Fruit fly (Drosophila melanogaster) whole organism, embryonic: ENCODE results near the gene CG11905.
A peak's percentile ranks its signal among the peaks of the same experiment; 100 is the strongest.

Source experiments
- Abd-B ChIP-seq: fragments of 200-800 bp; sonication (Bioruptor generic); optimal IDR thresholded peaks from 2 replicates; lab custom pipeline; 2018; ENCODE audit warnings: missing biosample characterization, mild to moderate bottlenecking, missing genetic modification characterization, moderate library complexity
- Ada2b ChIP-seq: fragments of 200-800 bp; sonication (Bioruptor generic); IDR thresholded peaks from 2 replicates; pipeline ENCODE4 v1.3.6; 2022; ENCODE audit warnings: missing biosample characterization, missing genetic modification characterization
- B-H1 ChIP-seq: fragments of 200-800 bp; sonication (Bioruptor generic); IDR thresholded peaks from 3 replicates; pipeline ENCODE4 v1.3.6; 2022; ENCODE audit warnings: missing biosample characterization, missing genetic modification characterization
- CG10462 ChIP-seq: fragments of 200-800 bp; sonication (Bioruptor generic); optimal IDR thresholded peaks from 2 replicates; lab custom pipeline; 2016; ENCODE audit warnings: missing biosample characterization, missing genetic modification characterization
- CG11085 ChIP-seq: fragments of 200-800 bp; sonication (Bioruptor generic); IDR thresholded peaks from 2 replicates; pipeline ENCODE4 v1.3.6; 2022; ENCODE audit warnings: missing biosample characterization, missing genetic modification characterization
- CG12391 ChIP-seq: fragments of 200-800 bp; sonication (Bioruptor generic); optimal IDR thresholded peaks from 3 replicates; lab custom pipeline; 2018; ENCODE audit warnings: missing biosample characterization, mild to moderate bottlenecking, missing genetic modification characterization, moderate library complexity
- CG13775 ChIP-seq: fragments of 200-800 bp; sonication (Bioruptor generic); optimal IDR thresholded peaks from 3 replicates; lab custom pipeline; 2017; ENCODE audit warnings: missing biosample characterization, mild to moderate bottlenecking, missing genetic modification characterization
- CG14014 ChIP-seq: fragments of 200-800 bp; sonication (Bioruptor generic); IDR thresholded peaks from 2 replicates; pipeline ENCODE4 v1.3.6; 2022; ENCODE audit warnings: missing biosample characterization, missing genetic modification characterization
- CG15269 ChIP-seq: fragments of 200-800 bp; sonication (Bioruptor generic); optimal IDR thresholded peaks from 2 replicates; lab custom pipeline; 2018; ENCODE audit warnings: missing biosample characterization, mild to moderate bottlenecking, missing genetic modification characterization, moderate library complexity
- CG15601 ChIP-seq: fragments of 200-800 bp; sonication (Bioruptor generic); optimal IDR thresholded peaks from 3 replicates; lab custom pipeline; 2019; ENCODE audit warnings: missing biosample characterization, mild to moderate bottlenecking, missing genetic modification characterization, moderate library complexity
- CG16815 ChIP-seq: fragments of 200-800 bp; sonication (Bioruptor generic); optimal IDR thresholded peaks from 3 replicates; lab custom pipeline; 2017; ENCODE audit warnings: missing biosample characterization, mild to moderate bottlenecking, missing genetic modification characterization
- CG18619 ChIP-seq: fragments of 200-800 bp; sonication (Bioruptor generic); optimal IDR thresholded peaks from 3 replicates; lab custom pipeline; 2017; ENCODE audit warnings: missing biosample characterization, mild to moderate bottlenecking, missing genetic modification characterization
- CG2120 ChIP-seq: fragments of 200-800 bp; sonication (Bioruptor generic); optimal IDR thresholded peaks from 3 replicates; lab custom pipeline; 2016; ENCODE audit warnings: missing biosample characterization, missing genetic modification characterization
- CG30403 ChIP-seq: fragments of 200-800 bp; sonication (Bioruptor generic); optimal IDR thresholded peaks from 3 replicates; lab custom pipeline; 2016; ENCODE audit warnings: missing biosample characterization, missing genetic modification characterization
- CG31224 ChIP-seq: fragments of 200-800 bp; sonication (Bioruptor generic); IDR thresholded peaks from 2 replicates; pipeline ENCODE4 v1.3.6; 2022; ENCODE audit warnings: missing biosample characterization, missing genetic modification characterization
- CG31365 ChIP-seq: fragments of 200-800 bp; sonication (Bioruptor generic); optimal IDR thresholded peaks from 2 replicates; lab custom pipeline; 2018; ENCODE audit warnings: missing biosample characterization, mild to moderate bottlenecking, missing genetic modification characterization
- CG32767 ChIP-seq: fragments of 200-800 bp; sonication (Bioruptor generic); IDR thresholded peaks from 2 replicates; pipeline ENCODE4 v1.3.6; 2022; ENCODE audit warnings: missing biosample characterization, missing genetic modification characterization
- CG3281 ChIP-seq: fragments of 200-800 bp; sonication (Bioruptor generic); optimal IDR thresholded peaks from 3 replicates; lab custom pipeline; 2017; ENCODE audit warnings: missing biosample characterization, mild to moderate bottlenecking, missing genetic modification characterization
- CG4730 ChIP-seq: fragments of 200-800 bp; sonication (Bioruptor generic); IDR thresholded peaks from 2 replicates; pipeline ENCODE4 v1.3.6; 2022; ENCODE audit warnings: missing biosample characterization, missing genetic modification characterization
- CG6272 ChIP-seq: fragments of 200-800 bp; sonication (Bioruptor generic); IDR thresholded peaks from 2 replicates; pipeline ENCODE4 v1.3.6; 2022; ENCODE audit warnings: missing biosample characterization, missing genetic modification characterization
- CG7786 ChIP-seq: fragments of 200-800 bp; sonication (Bioruptor generic); optimal IDR thresholded peaks from 2 replicates; lab custom pipeline; 2016; ENCODE audit warnings: missing biosample characterization, missing genetic modification characterization
- CG8290 ChIP-seq, 3 experiments: fragments of 200-800 bp; sonication (Bioruptor generic); optimal IDR thresholded peaks; 2 replicates each; lab custom pipeline; 2016 to 2019; ENCODE audit warnings: missing biosample characterization in 3 of 3, missing genetic modification characterization in 3 of 3, mild to moderate bottlenecking in 2 of 3, moderate library complexity in 1 of 3
- CG9437 ChIP-seq: fragments of 200-800 bp; sonication (Bioruptor generic); optimal IDR thresholded peaks from 2 replicates; lab custom pipeline; 2018; ENCODE audit warnings: missing biosample characterization, mild to moderate bottlenecking, missing genetic modification characterization
- CG9932 ChIP-seq: fragments of 200-800 bp; sonication (Bioruptor generic); IDR thresholded peaks from 2 replicates; pipeline ENCODE4 v1.3.6; 2022; ENCODE audit warnings: missing biosample characterization, missing genetic modification characterization
- Camta ChIP-seq: fragments of 200-800 bp; sonication (Bioruptor generic); optimal IDR thresholded peaks from 2 replicates; lab custom pipeline; 2016; ENCODE audit warnings: missing biosample characterization, missing genetic modification characterization
- D19B ChIP-seq: fragments of 200-800 bp; sonication (Bioruptor generic); optimal IDR thresholded peaks from 2 replicates; lab custom pipeline; 2017; ENCODE audit warnings: missing biosample characterization, mild to moderate bottlenecking, missing genetic modification characterization
- Dek ChIP-seq: fragments of 200-800 bp; sonication (Bioruptor generic); optimal IDR thresholded peaks from 3 replicates; lab custom pipeline; 2019; ENCODE audit warnings: missing biosample characterization, mild to moderate bottlenecking, missing genetic modification characterization, moderate library complexity
- Dip3 ChIP-seq: fragments of 200-800 bp; sonication (Bioruptor generic); optimal IDR thresholded peaks from 3 replicates; lab custom pipeline; 2016; ENCODE audit warnings: missing biosample characterization, missing genetic modification characterization
- Eip74EF ChIP-seq, 2 experiments: fragments of 200-800 bp in 1 of 2; fragments of >200 bp in 1 of 2; sonication (Bioruptor generic) in 1 of 2; optimal IDR thresholded peaks; 2 replicates each; lab custom pipeline; 2017 to 2019; ENCODE audit warnings: missing biosample characterization in 2 of 2, missing genetic modification characterization in 2 of 2, mild to moderate bottlenecking in 1 of 2, moderate library complexity in 1 of 2
- HHEX ChIP-seq: fragments of 200-800 bp; sonication (Bioruptor generic); optimal IDR thresholded peaks from 3 replicates; lab custom pipeline; 2017; ENCODE audit warnings: missing biosample characterization, mild to moderate bottlenecking, missing genetic modification characterization, missing genetic modification reagents
- Med ChIP-seq: fragments of 200-800 bp; sonication (Bioruptor generic); peaks from one replicate; lab custom pipeline; 2016; ENCODE audit warnings: missing biosample characterization, missing genetic modification characterization, mild to moderate bottlenecking, inconsistent platforms, moderate library complexity
- Myb ChIP-seq: fragments of 200-800 bp; sonication (Bioruptor generic); optimal IDR thresholded peaks from 2 replicates; lab custom pipeline; 2016; ENCODE audit warnings: missing biosample characterization, missing genetic modification characterization
- Side ChIP-seq: fragments of 200-800 bp; sonication (Bioruptor generic); optimal IDR thresholded peaks from 2 replicates; lab custom pipeline; 2016; ENCODE audit warnings: missing biosample characterization, missing genetic modification characterization
- Six4 ChIP-seq: fragments of 200-800 bp; sonication (Bioruptor generic); optimal IDR thresholded peaks from 2 replicates; lab custom pipeline; 2016; ENCODE audit warnings: missing biosample characterization, missing genetic modification characterization
- Sox100B ChIP-seq: fragments of 200-800 bp; sonication (Bioruptor generic); optimal IDR thresholded peaks from 3 replicates; lab custom pipeline; 2018; ENCODE audit warnings: missing biosample characterization, mild to moderate bottlenecking, missing genetic modification characterization
- al ChIP-seq: fragments of 200-800 bp; sonication (Bioruptor generic); IDR thresholded peaks from 2 replicates; pipeline ENCODE4 v1.3.6; 2022; ENCODE audit warnings: missing biosample characterization, missing genetic modification characterization
- cwo ChIP-seq: fragments of 200-800 bp; sonication (Bioruptor generic); optimal IDR thresholded peaks from 3 replicates; lab custom pipeline; 2017; ENCODE audit warnings: missing biosample characterization, missing genetic modification characterization, mild to moderate bottlenecking, moderate library complexity, missing genetic modification reagents
- ems ChIP-seq: fragments of 200-800 bp; sonication (Bioruptor generic); optimal IDR thresholded peaks from 3 replicates; lab custom pipeline; 2016; ENCODE audit warnings: missing biosample characterization, missing genetic modification characterization
- en ChIP-seq: fragments of 200-800 bp; sonication (Bioruptor generic); optimal IDR thresholded peaks from 2 replicates; lab custom pipeline; 2016; ENCODE audit warnings: missing biosample characterization, missing genetic modification characterization
- gcm ChIP-seq: fragments of 200-800 bp; sonication (Bioruptor generic); optimal IDR thresholded peaks from 2 replicates; lab custom pipeline; 2019; ENCODE audit warnings: missing biosample characterization, mild to moderate bottlenecking, missing genetic modification characterization, moderate library complexity
- gt ChIP-seq: fragments of 200-800 bp; sonication (Bioruptor generic); IDR thresholded peaks from 2 replicates; pipeline ENCODE4 v1.3.6; 2022; ENCODE audit warnings: missing biosample characterization, missing genetic modification characterization
- hkb ChIP-seq, 2 experiments: fragments of 200-800 bp in 1 of 2; fragments of >200 bp in 1 of 2; sonication (Bioruptor generic) in 1 of 2; IDR thresholded peaks in 1 of 2; optimal IDR thresholded peaks in 1 of 2; 2 replicates each; pipeline versions ENCODE4 v1.3.6 to Lab custom; 2017 to 2022; ENCODE audit warnings: missing biosample characterization in 1 of 2, missing genetic modification characterization in 1 of 2
- pb ChIP-seq: fragments of 200-800 bp; sonication (Bioruptor generic); optimal IDR thresholded peaks from 3 replicates; lab custom pipeline; 2016; ENCODE audit warnings: missing biosample characterization, missing genetic modification characterization
- schlank ChIP-seq: fragments of 200-800 bp; sonication (Bioruptor generic); optimal IDR thresholded peaks from 2 replicates; lab custom pipeline; 2018; ENCODE audit warnings: missing biosample characterization, mild to moderate bottlenecking, missing genetic modification characterization
- shn ChIP-seq: fragments of 200-800 bp; sonication (Bioruptor generic); optimal IDR thresholded peaks from 3 replicates; lab custom pipeline; 2016; ENCODE audit warnings: missing biosample characterization, missing genetic modification characterization
- trem ChIP-seq: fragments of 200-800 bp; optimal IDR thresholded peaks from 3 replicates; lab custom pipeline; 2019; ENCODE audit warnings: missing biosample characterization, mild to moderate bottlenecking, missing genetic modification characterization, moderate library complexity
- tx ChIP-seq: fragments of 200-800 bp; sonication (Bioruptor generic); optimal IDR thresholded peaks from 2 replicates; lab custom pipeline; 2016; ENCODE audit warnings: missing biosample characterization, missing genetic modification characterization
- vnd ChIP-seq: fragments of 200-800 bp; sonication (Bioruptor generic); IDR thresholded peaks from 3 replicates; pipeline ENCODE4 v1.3.6; 2022; ENCODE audit warnings: missing biosample characterization, missing genetic modification characterization; ENCODE audit not compliant: partially characterized antibody

Gene CG11905

DNA sequence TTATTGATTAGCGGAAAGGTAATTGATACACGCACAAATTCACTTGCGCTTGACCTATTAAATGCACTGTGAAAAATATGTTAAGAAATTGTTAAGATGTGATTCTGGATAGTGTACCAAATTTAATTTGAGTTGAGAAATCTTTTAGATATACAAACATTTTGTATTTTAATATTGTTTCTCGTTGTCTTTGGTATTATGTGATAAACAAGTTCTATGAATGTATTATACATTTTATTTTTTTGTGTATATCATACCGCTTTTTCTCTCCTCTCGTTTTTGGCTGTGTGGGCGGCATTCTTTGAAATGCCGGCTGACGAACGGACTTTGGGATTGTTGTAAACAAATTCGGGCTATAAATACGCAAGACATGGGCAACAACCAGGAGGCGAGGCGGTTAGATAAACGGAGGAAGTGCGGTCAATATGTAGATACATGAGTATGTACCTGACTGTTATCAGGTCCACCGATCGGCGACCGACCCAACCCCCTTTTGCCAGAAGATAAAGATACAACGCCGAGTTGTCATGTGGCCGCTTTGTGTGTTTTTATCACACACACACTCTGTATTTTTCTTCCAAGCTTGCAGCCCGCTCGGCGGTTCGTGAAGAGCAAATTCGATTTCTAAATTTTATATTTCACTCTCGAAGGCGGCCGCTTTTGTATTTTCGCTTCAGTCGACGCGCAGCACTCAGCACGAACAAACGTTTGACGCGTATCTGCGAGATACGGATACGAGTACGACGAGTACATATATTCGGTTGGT, 21.6 kb upstream of the CG11905 start (continued):
- TF ChIP-seq hkb (optimal IDR thresholded peaks at IDR 0.05; lab: Kevin White, UChicago) (no peak), hkb (GFP tag; IDR thresholded peaks at IDR 0.05; lab: Robert Waterston, UW) (peak; percentile 79), CG8290 (GFP tag; optimal IDR thresholded peaks at IDR 0.05; lab: Kevin White, UChicago) (no peak), CG8290 (tag; optimal IDR thresholded peaks at IDR 0.05; lab: Kevin White, UChicago) (peak in 1 of 2 experiments; percentile 36), CG3281 (peak; percentile 82), al (GFP tag; lab: Robert Waterston, UW) (peak; percentile 69), CG7786 (GFP tag; lab: Kevin White, UChicago) (peak; percentile 22), CG11085 (GFP tag; lab: Robert Waterston, UW) (peak; percentile 53; the same call in 1 of the 2 replicates), CG6272 (GFP tag; lab: Robert Waterston, UW) (peak; percentile 26; the same call in 1 of the 2 replicates), vnd (GFP tag; lab: Robert Waterston, UW) (no peak), CG12391 (tag; lab: Kevin White, UChicago) (peak; percentile 82), Myb (GFP tag; lab: Kevin White, UChicago) (peak; percentile 1), shn (GFP tag; lab: Kevin White, UChicago) (peak; percentile 31), CG31365 (tag; lab: Kevin White, UChicago) (no peak), Dip3 (GFP tag; lab: Kevin White, UChicago) (peak; percentile 57), HHEX (GFP tag; lab: Kevin White, UChicago) (peak; percentile 52), tx (GFP tag; lab: Kevin White, UChicago) (peak; percentile 28), CG30403 (GFP tag; lab: Kevin White, UChicago) (peak; percentile 49), ems (GFP tag; lab: Kevin White, UChicago) (peak; percentile 23), Sox100B (GFP tag; lab: Kevin White, UChicago) (peak; percentile 70), CG10462 (GFP tag; lab: Kevin White, UChicago) (peak; percentile 51), trem (tag; lab: Kevin White, UChicago) (peak; percentile 17), Eip74EF (GFP tag; optimal IDR thresholded peaks at IDR 0.05; lab: Kevin White, UChicago) (peak in 1 of 2 experiments; percentile 74), CG16815 (GFP tag; lab: Kevin White, UChicago) (peak; percentile 30), CG15601 (tag; lab: Kevin White, UChicago) (peak; percentile 57), Ada2b (GFP tag; lab: Robert Waterston, UW) (peak; percentile 83), CG9932 (GFP tag; lab: Robert Waterston, UW) (peak; percentile 60), CG14014 (GFP tag; lab: Robert Waterston, UW) (peak; percentile 75), schlank (tag; lab: Kevin White, UChicago) (peak; percentile 14), cwo (GFP tag; lab: Kevin White, UChicago) (peak; percentile 24), Camta (GFP tag; lab: Kevin White, UChicago) (peak; percentile 57), Med (GFP tag; lab: Kevin White, UChicago) (peak; percentile 83), Abd-B (GFP tag; lab: Kevin White, UChicago) (peak; percentile 72), CG15269 (tag; lab: Kevin White, UChicago) (peak; percentile 86), CG31224 (peak; percentile 54), D19B (GFP tag; lab: Kevin White, UChicago) (peak; percentile 33), Side (GFP tag; lab: Kevin White, UChicago) (peak; percentile 37), pb (peak; percentile 2), CG4730 (GFP tag; lab: Robert Waterston, UW) (peak; percentile 55), Dek (tag; lab: Kevin White, UChicago) (peak; percentile 62), en (no peak), CG2120 (GFP tag; lab: Kevin White, UChicago) (peak; percentile 81), CG18619 (GFP tag; lab: Kevin White, UChicago) (peak; percentile 63), Six4 (GFP tag; lab: Kevin White, UChicago) (peak; percentile 45), CG13775 (GFP tag; lab: Kevin White, UChicago) (peak; percentile 56), CG32767 (GFP tag; lab: Robert Waterston, UW) (peak; percentile 78), gcm (GFP tag; lab: Kevin White, UChicago) (peak; percentile 15), gt (GFP tag; lab: Robert Waterston, UW) (no peak), CG9437 (GFP tag; lab: Kevin White, UChicago) (peak; percentile 64), B-H1 (GFP tag; lab: Robert Waterston, UW) (peak; percentile 51; the same call in 2 of the 3 replicates)
